Worm (Caenorhabditis elegans) whole organism, early embryonic: Measurements from ENCODE around the gene cutl-27.
A peak's percentile ranks its signal among the peaks of the same experiment; 100 is the strongest.

ENCODE experiments used
- B0310.2 ChIP-seq: sonication (generic microtip); optimal IDR thresholded peaks from 2 replicates; lab custom pipeline; 2016; ENCODE audit warnings: mild to moderate bottlenecking, missing genetic modification characterization, missing compliant biosample characterization
- F13C5.2 ChIP-seq: sonication (generic microtip); optimal IDR thresholded peaks from 2 replicates; lab custom pipeline; 2017; ENCODE audit warnings: mild to moderate bottlenecking, missing genetic modification characterization, inconsistent platforms, missing compliant biosample characterization
- aly-1 ChIP-seq: sonication (generic microtip); optimal IDR thresholded peaks from 2 replicates; lab custom pipeline; 2016; ENCODE audit warnings: missing genetic modification characterization, missing compliant biosample characterization
- ama-1 ChIP-seq: fragments of 150-350 bp; optimal IDR thresholded peaks from 2 replicates; lab custom pipeline; 2014
- ceh-13 ChIP-seq: fragments of 200-800 bp; sonication (Bioruptor generic); optimal IDR thresholded peaks from 2 replicates; lab custom pipeline; 2018; ENCODE audit warnings: mild to moderate bottlenecking, missing genetic modification characterization, missing compliant biosample characterization
- ceh-36 ChIP-seq: sonication (generic microtip); optimal IDR thresholded peaks from 2 replicates; lab custom pipeline; 2016; ENCODE audit warnings: missing genetic modification characterization, inconsistent platforms, missing compliant biosample characterization
- ets-7 ChIP-seq: sonication (generic microtip); optimal IDR thresholded peaks from 2 replicates; lab custom pipeline; 2016; ENCODE audit warnings: missing genotype, missing genetic modification characterization, missing compliant biosample characterization
- flt-1 ChIP-seq: fragments of 200-800 bp; sonication (Bioruptor generic); IDR thresholded peaks from 2 replicates; pipeline ENCODE4 v1.3.6; 2022; ENCODE audit warnings: missing genetic modification characterization, missing compliant biosample characterization
- hmbx-1 ChIP-seq: sonication (generic microtip); optimal IDR thresholded peaks from 2 replicates; lab custom pipeline; 2016; ENCODE audit warnings: mild to moderate bottlenecking, missing genetic modification characterization, missing compliant biosample characterization
- hmg-4 ChIP-seq: fragments of 200-800 bp; sonication (Bioruptor generic); optimal IDR thresholded peaks from 2 replicates; lab custom pipeline; 2018; ENCODE audit warnings: mild to moderate bottlenecking, missing genetic modification characterization, missing compliant biosample characterization
- hnd-1 ChIP-seq: sonication (generic microtip); optimal IDR thresholded peaks from 2 replicates; lab custom pipeline; 2016; ENCODE audit warnings: missing genetic modification characterization, missing compliant biosample characterization
- pes-1 ChIP-seq: fragments of 200-800 bp; sonication (Bioruptor generic); IDR thresholded peaks from 2 replicates; pipeline ENCODE4 v1.3.6; 2022; ENCODE audit warnings: missing genetic modification reagents, missing genetic modification characterization, missing compliant biosample characterization
- scrt-1 ChIP-seq: fragments of 200-800 bp; sonication (Bioruptor generic); IDR thresholded peaks from 2 replicates; pipeline ENCODE4 v1.3.6; 2022; ENCODE audit warnings: missing genetic modification characterization, missing compliant biosample characterization
- sea-1 ChIP-seq: fragments of 200-800 bp; sonication (Bioruptor generic); conservative IDR thresholded peaks from 2 replicates; pipeline ENCODE4 v1.3.6; 2022; ENCODE audit warnings: missing genetic modification characterization, missing compliant biosample characterization
- tbx-11 ChIP-seq: fragments of 200-800 bp; sonication (Bioruptor generic); IDR thresholded peaks from 2 replicates; pipeline ENCODE4 v1.3.6; 2022; ENCODE audit warnings: missing genetic modification characterization, missing compliant biosample characterization
- tbx-37 ChIP-seq: fragments of 200-800 bp; sonication (Bioruptor generic); conservative IDR thresholded peaks from 2 replicates; pipeline ENCODE4 v1.3.6; 2022; ENCODE audit warnings: missing genetic modification reagents, missing genetic modification characterization, missing compliant biosample characterization
- tra-4 ChIP-seq: sonication (generic microtip); optimal IDR thresholded peaks from 2 replicates; lab custom pipeline; 2017; ENCODE audit warnings: missing genetic modification characterization, missing compliant biosample characterization

Gene cutl-27

ce11 chrIV:11928388-11928787 is 50.0 kb downstream of the cutl-27 start:
- no peak for TF ChIP-seq tra-4 (tag; lab: Kevin White, UChicago)
- peak; percentile 31 for TF ChIP-seq hnd-1 (tag; lab: Kevin White, UChicago)
- TF ChIP-seq sea-1 (GFP tag; lab: Robert Waterston, UW): 0 out of 2 replicates have a peak, but pooled peaks have one; percentile 74
- peak; percentile 81 for TF ChIP-seq scrt-1 (GFP tag; lab: Robert Waterston, UW)
- peak; percentile 82 for TF ChIP-seq pes-1
- no peak for TF ChIP-seq ets-7
- TF ChIP-seq hmg-4: no peak
- TF ChIP-seq ama-1 (lab: Kevin White, UChicago): no peak
- no peak for TF ChIP-seq hmbx-1
- TF ChIP-seq ceh-13 (GFP tag; lab: Kevin White, UChicago): peak; percentile 56
- TF ChIP-seq tbx-37 (GFP tag; lab: Robert Waterston, UW): peak; percentile 55
- TF ChIP-seq tbx-11 (GFP tag; lab: Robert Waterston, UW): peak; percentile 69
- TF ChIP-seq flt-1 (GFP tag; lab: Robert Waterston, UW): peak; percentile 84
- TF ChIP-seq aly-1: peak; percentile 48
- TF ChIP-seq B0310.2: peak; percentile 50
- peak; percentile 37 for TF ChIP-seq F13C5.2 (tag; lab: Kevin White, UChicago)
- peak; percentile 64 for TF ChIP-seq ceh-36 (tag; lab: Kevin White, UChicago)

ce11 chrIV:11930572-11930971 is 52.2 kb downstream of the cutl-27 start, which contains the start of gene nhx-9:
Gene nhx-9 (plus strand): TSS chrIV:11930872.
- TF ChIP-seq flt-1 (GFP tag; lab: Robert Waterston, UW) (no peak), ama-1 (lab: Kevin White, UChicago) (no peak), F13C5.2 (tag; lab: Kevin White, UChicago) (no peak), ceh-36 (tag; lab: Kevin White, UChicago) (no peak), ceh-13 (GFP tag; lab: Kevin White, UChicago) (no peak), hnd-1 (tag; lab: Kevin White, UChicago) (no peak), scrt-1 (GFP tag; lab: Robert Waterston, UW) (no peak), ets-7 (no peak)
